Worm (Caenorhabditis elegans) whole organism, young adult: Measurements from ENCODE around the gene clec-254.
"Not testable (repeated sequence)": the region's sequence is repeated elsewhere in the genome, so short reads cannot be mapped to it uniquely, and the experiment has no call there.

Source experiments
- D2030.7 ChIP-seq: fragments of 200-800 bp; sonication (Bioruptor generic); IDR thresholded peaks from 2 replicates; pipeline ENCODE4 v1.3.6; 2022; ENCODE audit warnings: missing genetic modification reagents, missing genetic modification characterization, missing compliant biosample characterization
- F10E7.11 ChIP-seq: sonication (generic microtip); optimal IDR thresholded peaks from 2 replicates; lab custom pipeline; 2017; ENCODE audit warnings: mild to moderate bottlenecking, missing genetic modification characterization, moderate library complexity, missing compliant biosample characterization
- F49E8.2 ChIP-seq: sonication (generic microtip); optimal IDR thresholded peaks from 3 replicates; lab custom pipeline; 2017; ENCODE audit warnings: missing genetic modification characterization, mild to moderate bottlenecking, missing compliant biosample characterization, antibody characterized with exemption, moderate library complexity; ENCODE audit not compliant: insufficient read depth
- F57A8.1 ChIP-seq: fragments of 200-800 bp; sonication (Bioruptor generic); optimal IDR thresholded peaks from 2 replicates; lab custom pipeline; 2018; ENCODE audit warnings: mild to moderate bottlenecking, missing genetic modification characterization, moderate library complexity, missing compliant biosample characterization
- T07F8.4 ChIP-seq: sonication (generic microtip); optimal IDR thresholded peaks from 2 replicates; lab custom pipeline; 2016; ENCODE audit warnings: mild to moderate bottlenecking, missing genetic modification characterization, moderate library complexity, missing compliant biosample characterization
- Y53F4B.3 ChIP-seq: fragments of 200-800 bp; sonication (Bioruptor generic); IDR thresholded peaks from 2 replicates; pipeline ENCODE4 v1.3.6; 2022; ENCODE audit warnings: missing genetic modification reagents, missing genetic modification characterization, missing compliant biosample characterization
- Y53G8AR.9 ChIP-seq: fragments of 200-800 bp; sonication (Bioruptor generic); conservative IDR thresholded peaks from 2 replicates; pipeline ENCODE4 v1.3.6; 2022; ENCODE audit warnings: missing genetic modification reagents, missing genetic modification characterization, missing compliant biosample characterization
- Y67H2A.10 ChIP-seq: fragments of 200-800 bp; sonication (Bioruptor generic); conservative IDR thresholded peaks from 2 replicates; pipeline ENCODE4 v1.3.6; 2022; ENCODE audit warnings: missing genetic modification reagents, missing genetic modification characterization, missing compliant biosample characterization
- ZK185.1 ChIP-seq: sonication (generic microtip); optimal IDR thresholded peaks from 2 replicates; lab custom pipeline; 2016; ENCODE audit warnings: mild to moderate bottlenecking, missing genetic modification characterization, missing compliant biosample characterization; ENCODE audit not compliant: poor library complexity, severe bottlenecking
- attf-5 ChIP-seq: fragments of 200-800 bp; sonication (Bioruptor generic); optimal IDR thresholded peaks from 2 replicates; lab custom pipeline; 2018; ENCODE audit warnings: mild to moderate bottlenecking, missing genetic modification characterization, missing compliant biosample characterization
- attf-6 ChIP-seq: fragments of 200-800 bp; sonication (Bioruptor generic); IDR thresholded peaks from 2 replicates; pipeline ENCODE4 v1.3.6; 2022; ENCODE audit warnings: missing genetic modification reagents, missing genetic modification characterization, missing compliant biosample characterization
- cebp-1 ChIP-seq, 2 experiments: fragments of 200-800 bp in 1 of 2; sonication (Bioruptor generic) in 1 of 2; sonication (generic microtip) in 1 of 2; IDR thresholded peaks in 1 of 2; optimal IDR thresholded peaks in 1 of 2; 2 replicates each; pipeline versions ENCODE4 v1.3.6 to Lab custom; 2017 to 2022; ENCODE audit warnings: missing compliant biosample characterization in 2 of 2, missing genetic modification characterization in 2 of 2, mild to moderate bottlenecking in 1 of 2, missing genetic modification reagents in 1 of 2, moderate library complexity in 1 of 2
- ceh-100 ChIP-seq: fragments of 200-800 bp; sonication (Bioruptor generic); IDR thresholded peaks from 2 replicates; pipeline ENCODE4 v1.3.6; 2022; ENCODE audit warnings: missing genetic modification reagents, missing genetic modification characterization, missing compliant biosample characterization
- dpff-1 ChIP-seq: sonication (generic microtip); optimal IDR thresholded peaks from 2 replicates; lab custom pipeline; 2017; ENCODE audit warnings: mild to moderate bottlenecking, missing genetic modification characterization, missing compliant biosample characterization
- dpl-1 ChIP-seq: fragments of 150-350 bp; optimal IDR thresholded peaks from 2 replicates; lab custom pipeline; 2014; ENCODE audit warnings: missing biosample characterization, missing genetic modification reagents, missing genetic modification characterization
- ekl-4 ChIP-seq: fragments of 200-800 bp; sonication (Bioruptor generic); IDR thresholded peaks from 2 replicates; pipeline ENCODE4 v1.3.6; 2022; ENCODE audit warnings: missing genetic modification reagents, missing genetic modification characterization, missing compliant biosample characterization
- hmg-1.2 ChIP-seq: fragments of 200-800 bp; sonication (Bioruptor generic); IDR thresholded peaks from 2 replicates; pipeline ENCODE4 v1.3.6; 2022; ENCODE audit warnings: missing genetic modification reagents, missing genetic modification characterization, missing compliant biosample characterization
- hrde-1 ChIP-seq: sonication (generic microtip); optimal IDR thresholded peaks from 2 replicates; lab custom pipeline; 2016; ENCODE audit warnings: missing genetic modification characterization, mild to moderate bottlenecking, missing compliant biosample characterization, moderate library complexity, missing genotype, missing genetic modification reagents, borderline replicate concordance
- hsf-1 ChIP-seq: fragments of 200-800 bp; sonication (Bioruptor generic); IDR thresholded peaks from 2 replicates; pipeline ENCODE4 v1.3.6; 2022; ENCODE audit warnings: missing genetic modification reagents, missing genetic modification characterization, missing compliant biosample characterization
- let-607 ChIP-seq, 2 experiments: fragments of 200-800 bp in 1 of 2; sonication (Bioruptor generic) in 1 of 2; sonication (generic microtip) in 1 of 2; optimal IDR thresholded peaks; 2 replicates each; lab custom pipeline; 2016 to 2018; ENCODE audit warnings: mild to moderate bottlenecking in 2 of 2, missing compliant biosample characterization in 2 of 2, missing genetic modification characterization in 2 of 2, moderate library complexity in 2 of 2, missing genotype in 1 of 2
- lin-26 ChIP-seq: fragments of 200-800 bp; sonication (Bioruptor generic); IDR thresholded peaks from 2 replicates; pipeline ENCODE4 v1.3.6; 2022; ENCODE audit warnings: missing genetic modification reagents, missing genetic modification characterization, missing compliant biosample characterization
- nfya-1 ChIP-seq: sonication (generic microtip); optimal IDR thresholded peaks from 2 replicates; lab custom pipeline; 2017; ENCODE audit warnings: antibody characterized with exemption, missing compliant biosample characterization, missing genetic modification characterization, borderline replicate concordance; ENCODE audit not compliant: insufficient read depth
- nfya-2 ChIP-seq: fragments of 200-800 bp; sonication (Bioruptor generic); IDR thresholded peaks from 2 replicates; pipeline ENCODE4 v1.3.6; 2022; ENCODE audit warnings: missing genetic modification reagents, missing genetic modification characterization, missing compliant biosample characterization
- nhr-120 ChIP-seq: fragments of 200-800 bp; sonication (Bioruptor generic); IDR thresholded peaks from 2 replicates; pipeline ENCODE4 v1.3.6; 2022; ENCODE audit warnings: missing genetic modification characterization, missing compliant biosample characterization
- nhr-27 ChIP-seq: fragments of 200-800 bp; sonication (Bioruptor generic); optimal IDR thresholded peaks from 2 replicates; lab custom pipeline; 2018; ENCODE audit warnings: mild to moderate bottlenecking, missing genetic modification characterization, moderate library complexity, missing compliant biosample characterization
- sdz-38 ChIP-seq: sonication (generic microtip); optimal IDR thresholded peaks from 2 replicates; lab custom pipeline; 2016; ENCODE audit warnings: missing genotype, missing genetic modification characterization, missing compliant biosample characterization
- sea-2 ChIP-seq: fragments of 200-800 bp; sonication (Bioruptor generic); IDR thresholded peaks from 2 replicates; pipeline ENCODE4 v1.3.6; 2022; ENCODE audit warnings: missing genetic modification characterization, missing compliant biosample characterization
- snpc-3.4 ChIP-seq: sonication (generic microtip); optimal IDR thresholded peaks from 2 replicates; lab custom pipeline; 2017; ENCODE audit warnings: missing genetic modification characterization, mild to moderate bottlenecking, missing compliant biosample characterization, antibody characterized with exemption, moderate library complexity, missing genotype, missing genetic modification reagents
- ztf-22 ChIP-seq: fragments of 200-800 bp; sonication (Bioruptor generic); optimal IDR thresholded peaks from 2 replicates; lab custom pipeline; 2018; ENCODE audit warnings: mild to moderate bottlenecking, missing genetic modification characterization, moderate library complexity, missing compliant biosample characterization
- ztf-25 ChIP-seq: fragments of 200-800 bp; sonication (Bioruptor generic); IDR thresholded peaks from 2 replicates; pipeline ENCODE4 v1.3.6; 2022; ENCODE audit warnings: missing genetic modification reagents, missing genetic modification characterization, missing compliant biosample characterization
- ztf-6 ChIP-seq: fragments of 200-800 bp; sonication (Bioruptor generic); IDR thresholded peaks from 2 replicates; pipeline ENCODE4 v1.3.6; 2022; ENCODE audit warnings: missing genetic modification reagents, missing genetic modification characterization, missing compliant biosample characterization

The clec-254 gene

DNA sequence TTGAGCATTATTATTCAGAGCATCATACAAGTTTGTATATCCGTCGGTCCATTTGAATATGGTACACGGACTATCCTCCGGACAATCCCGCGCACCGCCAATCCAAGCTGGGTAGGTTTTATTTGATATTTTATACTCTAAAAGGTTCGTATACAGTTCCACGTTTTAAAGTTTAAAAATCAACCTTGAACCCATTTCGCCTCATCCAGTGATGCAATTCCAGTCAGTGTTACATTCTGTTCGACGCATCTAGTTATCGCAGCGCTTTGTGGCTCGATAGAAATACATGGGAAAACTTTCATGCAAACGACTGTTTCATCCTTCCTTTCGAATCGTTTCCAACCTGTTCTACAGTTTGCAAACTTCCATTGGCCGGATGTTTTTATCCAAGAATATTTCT lies 15.7 kb upstream of the clec-254 start:
- TF ChIP-seq ztf-25 (GFP tag; lab: Robert Waterston, UW) (no peak), F49E8.2 (tag; lab: Kevin White, UChicago) (no peak), Y67H2A.10 (GFP tag; lab: Robert Waterston, UW) (no peak), hmg-1.2 (GFP tag; lab: Robert Waterston, UW) (no peak), dpff-1 (tag; lab: Kevin White, UChicago) (no peak), hsf-1 (GFP tag; lab: Robert Waterston, UW) (no peak), ztf-22 (GFP tag; lab: Kevin White, UChicago) (no peak), ZK185.1 (tag; lab: Kevin White, UChicago) (no peak), attf-6 (GFP tag; lab: Robert Waterston, UW) (no peak), nhr-120 (no peak), nfya-2 (GFP tag; lab: Robert Waterston, UW) (no peak), hrde-1 (no peak), D2030.7 (GFP tag; lab: Robert Waterston, UW) (no peak), dpl-1 (no peak), sea-2 (GFP tag; lab: Robert Waterston, UW) (no peak), Y53F4B.3 (no peak), ekl-4 (GFP tag; lab: Robert Waterston, UW) (no peak), ceh-100 (GFP tag; lab: Robert Waterston, UW) (no peak)
- TF ChIP-seq, all 124 proteins: peak for 0

DNA sequence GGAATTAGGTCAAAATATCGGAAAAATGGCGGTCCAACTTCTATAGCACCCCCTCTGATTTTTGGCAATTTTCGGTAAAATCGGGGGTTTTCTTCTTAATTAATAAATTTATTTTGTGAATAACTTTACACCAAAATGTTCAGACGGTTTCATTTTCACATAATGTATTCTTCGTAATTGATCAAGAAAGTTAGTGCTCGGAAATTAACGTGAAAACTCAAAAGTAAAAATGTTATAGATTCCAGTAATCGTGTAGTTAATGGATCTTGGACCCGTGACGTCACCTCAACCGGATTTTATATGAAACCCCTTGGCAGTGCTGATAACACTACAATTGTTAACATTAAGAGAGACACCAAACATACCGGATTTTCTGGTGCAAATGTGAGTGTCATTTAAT lies 7.8 kb upstream of the clec-254 start, which contains the start of gene F11D11.22:
Gene F11D11.22 (plus strand): TSS at position 301 of the 400 bp plus-strand sequence.
- not testable (repeated sequence) for TF ChIP-seq lin-26 (GFP tag; lab: Robert Waterston, UW); F57A8.1 (GFP tag; lab: Kevin White, UChicago); cebp-1 (GFP tag; IDR thresholded peaks at IDR 0.05; lab: Robert Waterston, UW); cebp-1 (tag; optimal IDR thresholded peaks at IDR 0.05; lab: Kevin White, UChicago)

DNA sequence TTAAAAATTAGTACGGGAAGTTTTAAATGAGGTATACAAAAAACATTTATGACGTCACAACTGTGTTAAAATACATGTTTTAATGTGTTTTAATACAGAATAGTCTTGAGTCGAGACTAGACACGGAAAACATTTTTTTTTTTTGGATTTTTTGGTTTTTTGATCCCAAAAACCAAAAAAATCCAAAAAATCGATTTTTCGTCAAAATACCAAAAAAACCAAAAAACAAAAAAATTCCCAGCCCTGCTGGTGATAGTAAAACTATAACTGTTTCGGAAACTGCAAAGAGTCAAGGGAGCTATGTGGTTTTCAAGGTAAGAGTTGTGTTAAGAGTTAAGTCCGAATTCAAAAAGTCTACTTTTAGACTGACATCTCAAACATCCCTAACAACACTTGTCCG lies 6.8 kb upstream of the clec-254 start, which contains the start of gene F11D11.4:
Gene F11D11.4 (plus strand): TSS at position 301 of the 400 bp plus-strand sequence.
- TF ChIP-seq Y53G8AR.9 (no peak), nfya-1 (tag; lab: Kevin White, UChicago) (no peak), ztf-22 (GFP tag; lab: Kevin White, UChicago) (no peak)

DNA sequence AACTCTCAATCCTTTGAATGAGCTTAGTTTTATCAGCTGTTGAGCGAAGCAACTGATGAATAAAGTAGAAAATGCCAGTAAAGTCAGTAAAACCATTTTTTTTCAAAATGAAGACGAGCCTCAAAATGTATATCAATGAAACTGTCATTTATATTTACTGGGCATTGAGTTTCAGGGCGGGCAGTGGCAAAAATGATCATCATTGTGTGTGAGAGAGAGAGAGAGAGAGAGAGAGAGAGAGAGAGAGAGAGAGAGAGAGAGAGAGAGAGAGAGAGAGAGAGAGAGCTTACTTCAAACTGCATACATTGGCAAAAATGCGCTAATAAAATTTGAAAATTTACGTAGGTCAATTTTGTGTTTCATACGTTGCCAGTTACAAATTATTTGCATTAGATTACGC lies 5.9 kb upstream of the clec-254 start, which contains the start of gene F11D11.3:
Gene F11D11.3 (minus strand): TSS at position 101 of the 400 bp plus-strand sequence.
- TF ChIP-seq D2030.7 (GFP tag; lab: Robert Waterston, UW) (no peak), ztf-6 (GFP tag; lab: Robert Waterston, UW) (no peak), T07F8.4 (tag; lab: Kevin White, UChicago) (no peak), let-607 (tag; optimal IDR thresholded peaks at IDR 0.05; lab: Kevin White, UChicago) (no peak), F10E7.11 (no peak), snpc-3.4 (tag; lab: Kevin White, UChicago) (no peak), nhr-27 (no peak), attf-5 (GFP tag; lab: Kevin White, UChicago) (no peak), sdz-38 (no peak)
- TF ChIP-seq, all 124 proteins: peak for 0
